Fruit fly (Drosophila melanogaster): ENCODE data around the gene CG42327.

The CG42327 gene

DNA sequence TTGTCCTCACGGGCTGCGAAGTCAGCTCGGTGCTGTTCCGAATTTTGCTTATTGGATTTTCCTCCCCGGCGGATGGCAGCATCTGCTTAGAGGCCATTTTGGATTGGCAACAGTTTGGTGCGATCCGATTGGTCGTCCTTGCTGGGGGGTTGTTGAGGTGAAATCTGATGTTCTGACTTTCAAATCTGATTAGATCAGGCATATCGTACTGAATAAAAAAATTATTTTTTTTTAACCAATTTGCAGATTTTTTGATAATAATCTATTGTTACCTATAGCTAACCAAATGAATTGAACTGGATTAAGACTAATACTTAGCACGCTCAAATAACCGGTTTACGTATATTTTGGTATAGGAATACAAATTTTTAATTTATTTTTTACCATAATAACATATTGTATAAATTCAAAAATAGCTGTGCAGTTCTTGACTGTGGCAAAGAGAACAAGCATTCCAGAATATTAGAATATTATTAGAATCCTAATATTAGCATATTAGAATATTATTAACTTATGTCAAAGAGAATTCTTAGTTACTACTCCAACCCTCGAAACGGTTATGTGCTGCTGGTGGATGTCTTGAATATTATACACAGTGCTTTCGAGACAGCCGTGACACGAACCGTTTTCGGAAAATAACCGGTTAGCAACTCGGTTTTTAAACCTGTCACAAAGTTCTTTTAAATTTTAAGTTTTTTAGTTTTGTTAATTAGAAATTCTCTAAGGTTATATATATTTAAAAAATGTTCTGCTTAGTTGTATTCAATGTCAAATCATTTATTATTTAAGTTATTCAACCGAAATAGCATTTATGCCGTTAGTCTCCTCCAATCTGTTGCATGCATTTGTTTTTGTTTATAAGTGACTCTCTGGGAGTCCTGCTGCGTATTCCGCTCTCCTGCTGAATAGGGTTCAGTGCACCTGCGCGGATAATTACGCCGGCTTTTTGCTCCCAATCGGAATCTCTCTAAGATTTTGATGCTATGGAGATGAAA lies 38.7 kb downstream of the CG42327 start, which contains the start of gene Fer3:
Gene Fer3 (minus strand): TSS at position 1 of the 995 bp plus-strand sequence.
- TF ChIP-seq CG8119 (GFP tag; IDR thresholded peaks at IDR 0.05) (no peak), Hr39 (GFP tag; optimal IDR thresholded peaks at IDR 0.05) (no peak), Eip78C (GFP tag) (peak; percentile 77), CG10669 (GFP tag; optimal IDR thresholded peaks at IDR 0.05) (peak; percentile 75), CG11294 (GFP tag; IDR thresholded peaks at IDR 0.05) (0 out of 2 replicates have a peak, but pooled peaks have one; percentile 5), OdsH (GFP tag; optimal IDR thresholded peaks at IDR 0.05) (no peak), Eip75B (GFP tag; optimal IDR thresholded peaks at IDR 0.05) (no peak)

DNA sequence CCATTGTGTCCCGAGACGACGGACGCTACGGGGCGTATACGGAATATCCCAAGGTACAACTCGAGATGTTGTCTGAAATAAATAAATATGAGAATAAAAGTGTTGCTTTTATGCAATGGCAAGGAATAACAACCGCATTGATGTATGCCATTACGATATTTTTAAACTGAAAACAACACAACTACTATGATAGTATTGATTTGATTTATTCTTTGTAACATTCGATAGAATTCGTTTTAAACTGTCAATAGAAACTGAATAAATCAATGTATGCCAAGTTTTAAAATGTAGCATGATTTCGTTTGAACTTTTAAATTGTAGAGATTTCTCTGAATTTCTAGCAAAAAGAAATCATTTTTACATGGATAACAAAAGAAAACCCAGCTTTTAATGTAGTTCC lies 40.3 kb downstream of the CG42327 start, which contains the start of gene CG14717:
Gene CG14717 (plus strand): TSS at position 301 of the 400 bp plus-strand sequence.
- no peak for TF ChIP-seq CG31627 (GFP tag; optimal IDR thresholded peaks at IDR 0.05)
- TF ChIP-seq fd85E (GFP tag; optimal IDR thresholded peaks at IDR 0.05) = no peak
- no peak for TF ChIP-seq Hr39 (GFP tag; optimal IDR thresholded peaks at IDR 0.05)
- TF ChIP-seq CG32006 (GFP tag; optimal IDR thresholded peaks at IDR 0.05) = no peak
- TF ChIP-seq CG34406 (GFP tag; optimal IDR thresholded peaks at IDR 0.05) = no peak

- no peak for TF ChIP-seq CG4318 (GFP tag; optimal IDR thresholded peaks at IDR 0.05)
- TF ChIP-seq svp (GFP tag) = no peak
- TF ChIP-seq net (GFP tag; optimal IDR thresholded peaks at IDR 0.05) = no peak
- no peak for TF ChIP-seq fd59A (GFP tag; optimal IDR thresholded peaks at IDR 0.05)
- TF ChIP-seq CG6163 (GFP tag; IDR thresholded peaks at IDR 0.05) = no peak
- TF ChIP-seq CG15336 (GFP tag; IDR thresholded peaks at IDR 0.05) = no peak
- no peak for TF ChIP-seq CG8319 (GFP tag; optimal IDR thresholded peaks at IDR 0.05)
- no peak for TF ChIP-seq esn (GFP tag; optimal IDR thresholded peaks at IDR 0.05)
- TF ChIP-seq CG7368 (GFP tag; optimal IDR thresholded peaks at IDR 0.05) = no peak
- TF ChIP-seq CG8119 (GFP tag; IDR thresholded peaks at IDR 0.05) = no peak
- no peak for TF ChIP-seq Gug (GFP tag; IDR thresholded peaks at IDR 0.05)
- no peak for TF ChIP-seq Smox (GFP tag; optimal IDR thresholded peaks at IDR 0.05)
- TF ChIP-seq Hr38 (GFP tag; optimal IDR thresholded peaks at IDR 0.05) = no peak
- no peak for TF ChIP-seq lz (GFP tag; optimal IDR thresholded peaks at IDR 0.05)
- TF ChIP-seq Ets21C (GFP tag; optimal IDR thresholded peaks at IDR 0.05) = no peak
- TF ChIP-seq cyc (GFP tag; optimal IDR thresholded peaks at IDR 0.05) = no peak
- TF ChIP-seq CG6854 (GFP tag; optimal IDR thresholded peaks at IDR 0.05) = no peak
- no peak for TF ChIP-seq CG8632 (GFP tag; optimal IDR thresholded peaks at IDR 0.05)
Observed at dm6 chr3R:11700314-11700713, 44.4 kb downstream of the CG42327 start, which contains the start of gene CG14718. Gene CG14718 (plus strand): TSS chr3R:11700614.

DNA sequence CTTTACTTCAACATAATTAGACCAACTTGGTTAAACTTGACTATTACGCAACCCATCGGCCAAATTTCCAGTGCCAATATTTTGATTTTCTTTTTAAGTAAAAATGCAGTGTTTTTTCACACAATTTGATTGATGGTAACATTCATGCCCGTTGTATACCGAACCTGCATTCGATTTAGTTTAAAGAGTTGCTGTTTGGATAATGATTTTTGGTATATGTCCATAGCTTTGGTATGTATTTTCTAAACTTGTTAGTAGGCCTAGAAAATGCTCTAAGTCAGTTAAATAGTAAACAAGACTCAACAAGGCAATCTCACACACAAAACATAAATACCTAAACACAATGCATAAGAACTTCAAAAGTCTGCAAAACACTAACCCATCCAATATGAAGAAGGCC lies 47.8 kb downstream of the CG42327 start, which contains the start of gene I-t:
Gene I-t (plus strand): TSS at position 301 of the 400 bp plus-strand sequence.
- TF ChIP-seq CG9139 (GFP tag; optimal IDR thresholded peaks at IDR 0.05) (no peak), lz (GFP tag; optimal IDR thresholded peaks at IDR 0.05) (no peak), Hr39 (GFP tag; optimal IDR thresholded peaks at IDR 0.05) (no peak), Hr4 (GFP tag; optimal IDR thresholded peaks at IDR 0.05) (no peak), CG8632 (GFP tag; optimal IDR thresholded peaks at IDR 0.05) (no peak), Sox15 (GFP tag; optimal IDR thresholded peaks at IDR 0.05) (no peak), CG16779 (tag; optimal IDR thresholded peaks at IDR 0.05) (no peak), salr (GFP tag; optimal IDR thresholded peaks at IDR 0.05) (no peak), CG7368 (GFP tag; optimal IDR thresholded peaks at IDR 0.05) (no peak), CG11294 (GFP tag; IDR thresholded peaks at IDR 0.05) (no peak), Met (GFP tag; optimal IDR thresholded peaks at IDR 0.05) (no peak), CG3919 (GFP tag; optimal IDR thresholded peaks at IDR 0.05) (no peak), Sox14 (GFP tag; optimal IDR thresholded peaks at IDR 0.05) (no peak)
